Worm (Caenorhabditis elegans) whole organism, late embryonic: ENCODE measurements around the gene spex-3.

Experiments used
- C08G9.2 ChIP-seq: sonication (generic microtip); optimal IDR thresholded peaks from 2 replicates; lab custom pipeline; 2016; ENCODE audit warnings: mild to moderate bottlenecking, missing genetic modification characterization, moderate library complexity, missing compliant biosample characterization
- F13H6.1 ChIP-seq: sonication (generic microtip); optimal IDR thresholded peaks from 2 replicates; lab custom pipeline; 2016; ENCODE audit warnings: missing genetic modification characterization, missing compliant biosample characterization
- K02D7.2 ChIP-seq: sonication (generic microtip); optimal IDR thresholded peaks from 2 replicates; lab custom pipeline; 2017; ENCODE audit warnings: mild to moderate bottlenecking, missing genetic modification characterization, missing compliant biosample characterization
- ceh-14 ChIP-seq: sonication (generic microtip); optimal IDR thresholded peaks from 2 replicates; lab custom pipeline; 2016; ENCODE audit warnings: missing genotype, missing genetic modification characterization, missing compliant biosample characterization
- ceh-22 ChIP-seq: sonication (generic microtip); optimal IDR thresholded peaks from 2 replicates; lab custom pipeline; 2017; ENCODE audit warnings: missing biosample characterization, missing genetic modification characterization
- ceh-24 ChIP-seq: sonication (generic microtip); optimal IDR thresholded peaks from 2 replicates; lab custom pipeline; 2016; ENCODE audit warnings: mild to moderate bottlenecking, missing genetic modification characterization, missing compliant biosample characterization
- ceh-30 ChIP-seq: fragments of 150-350 bp; optimal IDR thresholded peaks from 2 replicates; lab custom pipeline; 2014; ENCODE audit warnings: missing biosample characterization, missing genetic modification characterization
- ceh-31 ChIP-seq: sonication (generic microtip); optimal IDR thresholded peaks from 2 replicates; lab custom pipeline; 2016; ENCODE audit warnings: missing genetic modification characterization, missing compliant biosample characterization
- ceh-34 ChIP-seq: sonication (generic microtip); optimal IDR thresholded peaks from 2 replicates; lab custom pipeline; 2016; ENCODE audit warnings: mild to moderate bottlenecking, missing genetic modification characterization, missing compliant biosample characterization
- ceh-48 ChIP-seq: sonication (generic microtip); optimal IDR thresholded peaks from 2 replicates; lab custom pipeline; 2016; ENCODE audit warnings: missing genetic modification characterization, inconsistent platforms, missing compliant biosample characterization
- ceh-6 ChIP-seq: fragments of 200-800 bp; sonication (Bioruptor generic); optimal IDR thresholded peaks from 2 replicates; lab custom pipeline; 2018; ENCODE audit warnings: mild to moderate bottlenecking, missing genetic modification characterization, missing compliant biosample characterization
- che-1 ChIP-seq: sonication (generic microtip); optimal IDR thresholded peaks from 2 replicates; lab custom pipeline; 2016; ENCODE audit warnings: mild to moderate bottlenecking, missing genetic modification characterization, missing compliant biosample characterization
- dve-1 ChIP-seq: sonication (generic microtip); optimal IDR thresholded peaks from 2 replicates; lab custom pipeline; 2017; ENCODE audit warnings: antibody characterized with exemption, mild to moderate bottlenecking, missing genetic modification characterization, missing compliant biosample characterization
- elt-2 ChIP-seq: sonication (generic microtip); optimal IDR thresholded peaks from 2 replicates; lab custom pipeline; 2016; ENCODE audit warnings: missing genetic modification reagents, missing genetic modification characterization, missing compliant biosample characterization
- ets-4 ChIP-seq: sonication (generic microtip); optimal IDR thresholded peaks from 2 replicates; lab custom pipeline; 2016; ENCODE audit warnings: missing genetic modification characterization, missing compliant biosample characterization
- fkh-6 ChIP-seq: sonication (generic microtip); optimal IDR thresholded peaks from 2 replicates; lab custom pipeline; 2016; ENCODE audit warnings: missing genetic modification characterization, missing compliant biosample characterization
- hlh-13 ChIP-seq: fragments of 200-800 bp; sonication (Bioruptor generic); optimal IDR thresholded peaks from 2 replicates; lab custom pipeline; 2018; ENCODE audit warnings: mild to moderate bottlenecking, missing genetic modification characterization, missing compliant biosample characterization
- hlh-6 ChIP-seq: sonication (generic microtip); optimal IDR thresholded peaks from 2 replicates; lab custom pipeline; 2016; ENCODE audit warnings: missing genotype, missing genetic modification characterization, missing compliant biosample characterization
- hlh-8 ChIP-seq: sonication (generic microtip); optimal IDR thresholded peaks from 2 replicates; lab custom pipeline; 2016; ENCODE audit warnings: missing genotype, missing genetic modification characterization, missing compliant biosample characterization
- lim-6 ChIP-seq: sonication (generic microtip); optimal IDR thresholded peaks from 2 replicates; lab custom pipeline; 2016; ENCODE audit warnings: missing genetic modification characterization, missing compliant biosample characterization
- nhr-232 ChIP-seq: sonication (generic microtip); optimal IDR thresholded peaks from 2 replicates; lab custom pipeline; 2016; ENCODE audit warnings: missing genetic modification characterization, missing compliant biosample characterization
- npax-4 ChIP-seq: sonication (generic microtip); optimal IDR thresholded peaks from 2 replicates; lab custom pipeline; 2016; ENCODE audit warnings: missing genetic modification characterization, missing compliant biosample characterization
- pha-4 ChIP-seq: fragments of 150-350 bp; optimal IDR thresholded peaks from 2 replicates; lab custom pipeline; 2018; ENCODE audit warnings: missing biosample characterization, missing genetic modification reagents, missing genetic modification characterization
- pqm-1 ChIP-seq: sonication (generic microtip); optimal IDR thresholded peaks from 2 replicates; lab custom pipeline; 2016; ENCODE audit warnings: missing genetic modification characterization, missing compliant biosample characterization
- ref-2 ChIP-seq: sonication (generic microtip); optimal IDR thresholded peaks from 2 replicates; lab custom pipeline; 2016; ENCODE audit warnings: missing genetic modification characterization, missing compliant biosample characterization
- tbx-2 ChIP-seq: sonication (generic microtip); optimal IDR thresholded peaks from 2 replicates; lab custom pipeline; 2016; ENCODE audit warnings: missing genetic modification characterization, missing compliant biosample characterization
- tbx-7 ChIP-seq: sonication (generic microtip); optimal IDR thresholded peaks from 2 replicates; lab custom pipeline; 2016; ENCODE audit warnings: missing genotype, missing genetic modification characterization, missing compliant biosample characterization
- unc-3 ChIP-seq, 2 experiments: fragments of 200-800 bp in 1 of 2; sonication (Bioruptor generic) in 1 of 2; sonication (generic microtip) in 1 of 2; conservative IDR thresholded peaks in 1 of 2; optimal IDR thresholded peaks in 1 of 2; 2 replicates each; pipeline versions ENCODE4 v1.3.6 to Lab custom; 2016 to 2022; ENCODE audit warnings: missing compliant biosample characterization in 2 of 2, missing genetic modification characterization in 2 of 2, missing genetic modification reagents in 1 of 2
- unc-42 ChIP-seq: sonication (generic microtip); optimal IDR thresholded peaks from 2 replicates; lab custom pipeline; 2016; ENCODE audit warnings: missing genotype, missing genetic modification characterization, missing compliant biosample characterization
- unc-55 ChIP-seq: sonication (generic microtip); optimal IDR thresholded peaks from 2 replicates; lab custom pipeline; 2017; ENCODE audit warnings: missing biosample characterization, missing genetic modification reagents, missing genetic modification characterization
- ztf-16 ChIP-seq: sonication (generic microtip); optimal IDR thresholded peaks from 2 replicates; lab custom pipeline; 2017; ENCODE audit warnings: missing genetic modification characterization, missing compliant biosample characterization

spex-3 gene

ce11 chrIII:1733412-1733811, 31.2 kb upstream of the spex-3 start:
- no peak for TF ChIP-seq hlh-13
- TF ChIP-seq unc-42 (tag; lab: Kevin White, UChicago): peak; percentile 51

- TF ChIP-seq F13H6.1: no peak
- TF ChIP-seq ceh-48 (tag; lab: Kevin White, UChicago): no peak
- TF ChIP-seq ceh-14 (tag; lab: Kevin White, UChicago): no peak
Measured at ce11 chrIII:1733001-1733400, 30.8 kb upstream of the spex-3 start, which contains the start of gene ser-4. Gene ser-4 (minus strand): TSS chrIII:1733101.

- no peak for TF ChIP-seq ceh-14 (tag; lab: Kevin White, UChicago)
- peak; percentile 88 for TF ChIP-seq unc-42 (tag; lab: Kevin White, UChicago)
Measured at ce11 chrIII:1731850-1732249, 29.6 kb upstream of the spex-3 start.

- TF ChIP-seq C08G9.2 (no peak), dve-1 (tag; lab: Kevin White, UChicago) (peak; percentile 77), unc-3 (GFP tag; conservative IDR thresholded peaks at IDR 0.05; lab: Robert Waterston, UW) (no peak), unc-3 (tag; optimal IDR thresholded peaks at IDR 0.05; lab: Kevin White, UChicago) (no peak), ceh-34 (tag; lab: Kevin White, UChicago) (no peak), ceh-30 (tag; lab: Kevin White, UChicago) (no peak), fkh-6 (tag; lab: Kevin White, UChicago) (no peak)
Measured at ce11 chrIII:1718800-1719199, 16.6 kb upstream of the spex-3 start.

- TF ChIP-seq unc-3 (GFP tag; conservative IDR thresholded peaks at IDR 0.05; lab: Robert Waterston, UW) (no peak), unc-3 (tag; optimal IDR thresholded peaks at IDR 0.05; lab: Kevin White, UChicago) (no peak), ceh-24 (tag; lab: Kevin White, UChicago) (no peak), K02D7.2 (tag; lab: Kevin White, UChicago) (no peak), ets-4 (tag; lab: Kevin White, UChicago) (no peak), che-1 (tag; lab: Kevin White, UChicago) (no peak), ceh-14 (tag; lab: Kevin White, UChicago) (no peak), ztf-16 (tag; lab: Kevin White, UChicago) (no peak), ceh-22 (tag; lab: Kevin White, UChicago) (no peak)
Measured at ce11 chrIII:1717772-1718171, 15.5 kb upstream of the spex-3 start.

- no peak for TF ChIP-seq ceh-30 (tag; lab: Kevin White, UChicago)
- no peak for TF ChIP-seq pha-4 (tag; lab: Kevin White, UChicago)
- peak; percentile 98 for TF ChIP-seq dve-1 (tag; lab: Kevin White, UChicago)
- no peak for TF ChIP-seq fkh-6 (tag; lab: Kevin White, UChicago)
- no peak for TF ChIP-seq nhr-232 (tag; lab: Kevin White, UChicago)
- TF ChIP-seq ceh-22 (tag; lab: Kevin White, UChicago): no peak
- TF ChIP-seq npax-4 (tag; lab: Kevin White, UChicago): no peak
- TF ChIP-seq unc-55 (GFP tag; lab: Kevin White, UChicago): no peak
Measured at ce11 chrIII:1713991-1714611, 11.9 kb upstream of the spex-3 start.

- TF ChIP-seq dve-1 (tag; lab: Kevin White, UChicago) (no peak), tbx-7 (tag; lab: Kevin White, UChicago) (no peak), pqm-1 (tag; lab: Kevin White, UChicago) (no peak), C08G9.2 (no peak), npax-4 (tag; lab: Kevin White, UChicago) (no peak), lim-6 (tag; lab: Kevin White, UChicago) (no peak), ceh-24 (tag; lab: Kevin White, UChicago) (no peak), tbx-2 (tag; lab: Kevin White, UChicago) (no peak), K02D7.2 (tag; lab: Kevin White, UChicago) (no peak), hlh-6 (tag; lab: Kevin White, UChicago) (no peak), unc-42 (tag; lab: Kevin White, UChicago) (no peak), hlh-8 (tag; lab: Kevin White, UChicago) (no peak), ceh-31 (no peak), fkh-6 (tag; lab: Kevin White, UChicago) (no peak), pha-4 (tag; lab: Kevin White, UChicago) (no peak), ceh-6 (no peak), nhr-232 (tag; lab: Kevin White, UChicago) (no peak), hlh-13 (no peak), elt-2 (tag; lab: Kevin White, UChicago) (no peak), ref-2 (tag; lab: Kevin White, UChicago) (no peak)
- TF ChIP-seq, all 69 proteins: peak for 0
Measured at ce11 chrIII:1705799-1706198, 3.6 kb upstream of the spex-3 start, which contains the start of the genes fbxa-13 and Y22D7AR.2. Gene fbxa-13 (minus strand): TSS chrIII:1705899. Gene Y22D7AR.2 (plus strand): TSS chrIII:1705946.
